Worm (Caenorhabditis elegans) whole organism, L4/young adult: ENCODE measurements around the gene ced-13.

Source experiments
- W03F9.2 ChIP-seq: fragments of 150-350 bp; optimal IDR thresholded peaks from 2 replicates; lab custom pipeline; 2014; ENCODE audit warnings: missing biosample characterization, missing genetic modification characterization
- dao-5 ChIP-seq: sonication (generic microtip); optimal IDR thresholded peaks from 2 replicates; lab custom pipeline; 2016; ENCODE audit warnings: missing genotype, missing genetic modification characterization, moderate library complexity, missing compliant biosample characterization
- him-1 ChIP-seq: sonication (generic microtip); optimal IDR thresholded peaks from 2 replicates; lab custom pipeline; 2016; ENCODE audit warnings: missing genotype, missing genetic modification reagents, missing genetic modification characterization, missing compliant biosample characterization

ce11 chrX:8311590-8311989, 12.1 kb upstream of the ced-13 start:
- TF ChIP-seq him-1 (tag; lab: Kevin White, UChicago) (no peak), W03F9.2 (tag; lab: Kevin White, UChicago) (no peak), dao-5 (tag; lab: Kevin White, UChicago) (no peak)
